Worm (Caenorhabditis elegans): ENCODE results near the gene npr-8.

The npr-8 gene

ce11 chrX:7334302-7334724, 42.8 kb upstream of the npr-8 start, which contains the start of gene epg-7 (continued):
- TF ChIP-seq peb-1 (tag; optimal IDR thresholded peaks at IDR 0.05) = no peak
- no peak for TF ChIP-seq mbf-1 (tag; optimal IDR thresholded peaks at IDR 0.05)
- TF ChIP-seq zag-1 (tag; optimal IDR thresholded peaks at IDR 0.05) = peak; percentile 73
- peak; percentile 71 for TF ChIP-seq ceh-82 (tag; optimal IDR thresholded peaks at IDR 0.05)
- peak; percentile 67 for TF ChIP-seq nhr-77 (tag; optimal IDR thresholded peaks at IDR 0.05)
- TF ChIP-seq sma-3 (GFP tag; optimal IDR thresholded peaks at IDR 0.05) = peak; percentile 94
- TF ChIP-seq aly-2 (tag; optimal IDR thresholded peaks at IDR 0.05) = no peak
- TF ChIP-seq nhr-6 (tag; optimal IDR thresholded peaks at IDR 0.05) = peak; percentile 87
- no peak for TF ChIP-seq ztf-11 (tag; optimal IDR thresholded peaks at IDR 0.05)
- peak; percentile 98 for TF ChIP-seq F13H6.1 (tag; optimal IDR thresholded peaks at IDR 0.05)

ce11 chrX:7340394-7340793, 36.7 kb upstream of the npr-8 start:
- TF ChIP-seq sma-9 (GFP tag; optimal IDR thresholded peaks at IDR 0.05) = no peak
- no peak for TF ChIP-seq sma-9 (tag; optimal IDR thresholded peaks at IDR 0.05)
- no peak for TF ChIP-seq nhr-21 (tag; optimal IDR thresholded peaks at IDR 0.05)
- peak in 1 of 2 experiments; percentile 5 for TF ChIP-seq lsy-2 (tag; optimal IDR thresholded peaks at IDR 0.05)
- no peak for TF ChIP-seq nhr-11 (tag; optimal IDR thresholded peaks at IDR 0.05)
- no peak for TF ChIP-seq Y55F3AM.14 (GFP tag; optimal IDR thresholded peaks at IDR 0.05)
- TF ChIP-seq unc-55 (GFP tag; optimal IDR thresholded peaks at IDR 0.05) = peak; percentile 31
- TF ChIP-seq nhr-129 (tag; optimal IDR thresholded peaks at IDR 0.05) = peak; percentile 0
- peak; percentile 22 for TF ChIP-seq lin-11 (tag; optimal IDR thresholded peaks at IDR 0.05)
- TF ChIP-seq nhr-25 (tag; optimal IDR thresholded peaks at IDR 0.05) = peak; percentile 6
- TF ChIP-seq peb-1 (tag; optimal IDR thresholded peaks at IDR 0.05) = no peak
- TF ChIP-seq elt-3 (tag; optimal IDR thresholded peaks at IDR 0.05) = no peak
- TF ChIP-seq nhr-10 (tag; optimal IDR thresholded peaks at IDR 0.05) = no peak
- TF ChIP-seq crh-2 (tag; optimal IDR thresholded peaks at IDR 0.05) = no peak
- TF ChIP-seq blmp-1 (tag; optimal IDR thresholded peaks at IDR 0.05; ENCODE audit: insufficient read depth) = peak; percentile 10
- no peak for TF ChIP-seq sem-4 (tag; optimal IDR thresholded peaks at IDR 0.05)
- no peak for TF ChIP-seq C34F6.9 (tag; optimal IDR thresholded peaks at IDR 0.05)

- peak; percentile 37 for TF ChIP-seq sma-3 (GFP tag; optimal IDR thresholded peaks at IDR 0.05)
- peak; percentile 40 for TF ChIP-seq gmeb-1 (tag; optimal IDR thresholded peaks at IDR 0.05)
- TF ChIP-seq mbf-1 (tag; optimal IDR thresholded peaks at IDR 0.05) = no peak
- TF ChIP-seq lsy-2 (tag; optimal IDR thresholded peaks at IDR 0.05) = peak in 1 of 2 experiments; percentile 25
- no peak for TF ChIP-seq Y55F3AM.14 (GFP tag; optimal IDR thresholded peaks at IDR 0.05)
- peak; percentile 57 for TF ChIP-seq nhr-129 (tag; optimal IDR thresholded peaks at IDR 0.05)
- no peak for TF ChIP-seq ceh-82 (tag; optimal IDR thresholded peaks at IDR 0.05)
- peak; percentile 96 for TF ChIP-seq fos-1 (tag; optimal IDR thresholded peaks at IDR 0.05)
- peak; percentile 79 for TF ChIP-seq sma-9 (GFP tag; optimal IDR thresholded peaks at IDR 0.05)
- no peak for TF ChIP-seq sma-9 (tag; optimal IDR thresholded peaks at IDR 0.05)
- peak; percentile 44 for TF ChIP-seq F13H6.1 (tag; optimal IDR thresholded peaks at IDR 0.05)
- TF ChIP-seq mdl-1 (tag; optimal IDR thresholded peaks at IDR 0.05) = peak in 1 of 2 experiments; percentile 9
- no peak for TF ChIP-seq ama-1 (optimal IDR thresholded peaks at IDR 0.05)
- TF ChIP-seq crh-2 (tag; optimal IDR thresholded peaks at IDR 0.05) = peak; percentile 78
- peak; percentile 88 for TF ChIP-seq skn-1 (tag; optimal IDR thresholded peaks at IDR 0.05)
Observed at ce11 chrX:7340915-7341559, 36.1 kb upstream of the npr-8 start, which contains the start of gene C07D8.6. TSS of gene C07D8.6 (plus strand) at chrX:7341509.

- peak; percentile 76 for TF ChIP-seq skn-1 (tag; optimal IDR thresholded peaks at IDR 0.05)
- TF ChIP-seq fos-1 (tag; optimal IDR thresholded peaks at IDR 0.05) = peak; percentile 39
- TF ChIP-seq crh-2 (tag; optimal IDR thresholded peaks at IDR 0.05) = peak; percentile 5
- TF ChIP-seq unc-62 (GFP tag; optimal IDR thresholded peaks at IDR 0.05) = no peak
Observed at ce11 chrX:7343218-7343617, 33.9 kb upstream of the npr-8 start.

- TF ChIP-seq elt-3 (tag; optimal IDR thresholded peaks at IDR 0.05) = no peak
- TF ChIP-seq peb-1 (tag; optimal IDR thresholded peaks at IDR 0.05) = no peak
- no peak for TF ChIP-seq nhr-237 (tag; optimal IDR thresholded peaks at IDR 0.05)
- no peak for TF ChIP-seq nhr-6 (tag; optimal IDR thresholded peaks at IDR 0.05)
- TF ChIP-seq aly-2 (tag; optimal IDR thresholded peaks at IDR 0.05) = no peak
- TF ChIP-seq sma-3 (GFP tag; optimal IDR thresholded peaks at IDR 0.05) = no peak
- TF ChIP-seq nhr-10 (tag; optimal IDR thresholded peaks at IDR 0.05) = no peak
- TF ChIP-seq ztf-1 (GFP tag; conservative IDR thresholded peaks at IDR 0.05) = no peak
- TF ChIP-seq snpc-4 (tag; optimal IDR thresholded peaks at IDR 0.05) = no peak
- TF ChIP-seq F13H6.1 (tag; optimal IDR thresholded peaks at IDR 0.05) = no peak
- TF ChIP-seq lsy-2 (tag; optimal IDR thresholded peaks at IDR 0.05) = no peak
- no peak for TF ChIP-seq dmd-4 (tag; optimal IDR thresholded peaks at IDR 0.05)
Observed at ce11 chrX:7343747-7344146, 33.4 kb upstream of the npr-8 start, which contains the start of gene C07D8.5. TSS of gene C07D8.5 (plus strand) at chrX:7344047.

All from whole organism, L2 larva.